Worm (Caenorhabditis elegans) whole organism, mixed stage, embryonic: ENCODE measurements around the gene C36C5.15.

Experiments used
- blmp-1 ChIP-seq: fragments of 150-350 bp; optimal IDR thresholded peaks from 2 replicates; lab custom pipeline; 2014; ENCODE audit warnings: missing biosample characterization, missing genetic modification characterization
- elt-1 ChIP-seq: sonication (generic microtip); optimal IDR thresholded peaks from 2 replicates; lab custom pipeline; 2017; ENCODE audit warnings: missing genetic modification characterization, mild to moderate bottlenecking, missing compliant biosample characterization, antibody characterized with exemption, moderate library complexity, borderline replicate concordance; ENCODE audit not compliant: insufficient read depth
- lsy-2 ChIP-seq: fragments of 150-350 bp; optimal IDR thresholded peaks from 2 replicates; lab custom pipeline; 2014; ENCODE audit warnings: missing biosample characterization, missing genetic modification characterization
- nhr-12 ChIP-seq: fragments of 150-350 bp; optimal IDR thresholded peaks from 2 replicates; lab custom pipeline; 2014; ENCODE audit warnings: missing biosample characterization, missing genetic modification characterization
- nhr-28 ChIP-seq: fragments of 150-350 bp; optimal IDR thresholded peaks from 2 replicates; lab custom pipeline; 2014; ENCODE audit warnings: missing biosample characterization, missing genetic modification characterization
- snpc-4 ChIP-seq: fragments of 150-350 bp; optimal IDR thresholded peaks from 2 replicates; lab custom pipeline; 2014; ENCODE audit warnings: missing biosample characterization, missing genetic modification characterization

ce11 chrV:3165438-3165837, 3.1 kb downstream of the C36C5.15 start, which contains the start of gene C36C5.14:
- TF ChIP-seq nhr-12 (tag; lab: Kevin White, UChicago) (no peak), lsy-2 (tag; lab: Kevin White, UChicago) (no peak), elt-1 (no peak), snpc-4 (no peak), nhr-28 (tag; lab: Kevin White, UChicago) (no peak), blmp-1 (tag; lab: Kevin White, UChicago) (no peak)
